Worm (Caenorhabditis elegans) whole organism, early embryonic: ENCODE measurements around the gene W05H7.1.

Experiments
- B0310.2 ChIP-seq: sonication (generic microtip); optimal IDR thresholded peaks from 2 replicates; lab custom pipeline; 2016; ENCODE audit warnings: mild to moderate bottlenecking, missing genetic modification characterization, missing compliant biosample characterization
- F13C5.2 ChIP-seq: sonication (generic microtip); optimal IDR thresholded peaks from 2 replicates; lab custom pipeline; 2017; ENCODE audit warnings: mild to moderate bottlenecking, missing genetic modification characterization, inconsistent platforms, missing compliant biosample characterization
- aly-1 ChIP-seq: sonication (generic microtip); optimal IDR thresholded peaks from 2 replicates; lab custom pipeline; 2016; ENCODE audit warnings: missing genetic modification characterization, missing compliant biosample characterization
- ama-1 ChIP-seq: fragments of 150-350 bp; optimal IDR thresholded peaks from 2 replicates; lab custom pipeline; 2014
- ceh-13 ChIP-seq: fragments of 200-800 bp; sonication (Bioruptor generic); optimal IDR thresholded peaks from 2 replicates; lab custom pipeline; 2018; ENCODE audit warnings: mild to moderate bottlenecking, missing genetic modification characterization, missing compliant biosample characterization
- ceh-36 ChIP-seq: sonication (generic microtip); optimal IDR thresholded peaks from 2 replicates; lab custom pipeline; 2016; ENCODE audit warnings: missing genetic modification characterization, inconsistent platforms, missing compliant biosample characterization
- ets-7 ChIP-seq: sonication (generic microtip); optimal IDR thresholded peaks from 2 replicates; lab custom pipeline; 2016; ENCODE audit warnings: missing genotype, missing genetic modification characterization, missing compliant biosample characterization
- flt-1 ChIP-seq: fragments of 200-800 bp; sonication (Bioruptor generic); IDR thresholded peaks from 2 replicates; pipeline ENCODE4 v1.3.6; 2022; ENCODE audit warnings: missing genetic modification characterization, missing compliant biosample characterization
- hmbx-1 ChIP-seq: sonication (generic microtip); optimal IDR thresholded peaks from 2 replicates; lab custom pipeline; 2016; ENCODE audit warnings: mild to moderate bottlenecking, missing genetic modification characterization, missing compliant biosample characterization
- hmg-4 ChIP-seq: fragments of 200-800 bp; sonication (Bioruptor generic); optimal IDR thresholded peaks from 2 replicates; lab custom pipeline; 2018; ENCODE audit warnings: mild to moderate bottlenecking, missing genetic modification characterization, missing compliant biosample characterization
- hnd-1 ChIP-seq: sonication (generic microtip); optimal IDR thresholded peaks from 2 replicates; lab custom pipeline; 2016; ENCODE audit warnings: missing genetic modification characterization, missing compliant biosample characterization
- pes-1 ChIP-seq: fragments of 200-800 bp; sonication (Bioruptor generic); IDR thresholded peaks from 2 replicates; pipeline ENCODE4 v1.3.6; 2022; ENCODE audit warnings: missing genetic modification reagents, missing genetic modification characterization, missing compliant biosample characterization
- scrt-1 ChIP-seq: fragments of 200-800 bp; sonication (Bioruptor generic); IDR thresholded peaks from 2 replicates; pipeline ENCODE4 v1.3.6; 2022; ENCODE audit warnings: missing genetic modification characterization, missing compliant biosample characterization
- sea-1 ChIP-seq: fragments of 200-800 bp; sonication (Bioruptor generic); conservative IDR thresholded peaks from 2 replicates; pipeline ENCODE4 v1.3.6; 2022; ENCODE audit warnings: missing genetic modification characterization, missing compliant biosample characterization
- tbx-11 ChIP-seq: fragments of 200-800 bp; sonication (Bioruptor generic); IDR thresholded peaks from 2 replicates; pipeline ENCODE4 v1.3.6; 2022; ENCODE audit warnings: missing genetic modification characterization, missing compliant biosample characterization
- tbx-37 ChIP-seq: fragments of 200-800 bp; sonication (Bioruptor generic); conservative IDR thresholded peaks from 2 replicates; pipeline ENCODE4 v1.3.6; 2022; ENCODE audit warnings: missing genetic modification reagents, missing genetic modification characterization, missing compliant biosample characterization
- tra-4 ChIP-seq: sonication (generic microtip); optimal IDR thresholded peaks from 2 replicates; lab custom pipeline; 2017; ENCODE audit warnings: missing genetic modification characterization, missing compliant biosample characterization

The W05H7.1 gene

DNA sequence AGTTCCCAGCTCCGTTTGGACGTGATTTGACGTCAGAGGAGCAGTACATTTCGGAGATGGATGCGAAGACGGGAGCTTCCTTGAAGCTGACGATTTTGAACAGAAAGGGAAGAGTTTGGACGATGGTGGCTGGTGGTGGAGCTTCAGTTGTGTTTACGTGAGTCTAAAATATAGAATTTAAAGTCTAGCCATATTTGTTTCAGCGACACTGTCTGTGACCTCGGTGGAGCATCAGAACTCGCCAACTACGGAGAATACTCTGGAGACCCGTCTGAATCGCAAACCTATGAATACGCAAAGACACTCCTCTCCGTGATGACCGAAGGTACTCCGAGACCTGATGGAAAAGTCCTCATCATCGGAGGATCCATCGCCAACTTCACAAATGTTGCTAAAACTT is 30.0 kb downstream of the W05H7.1 start:
- TF ChIP-seq sea-1 (GFP tag; lab: Robert Waterston, UW) (no peak), ceh-36 (tag; lab: Kevin White, UChicago) (no peak), ceh-13 (GFP tag; lab: Kevin White, UChicago) (no peak), flt-1 (GFP tag; lab: Robert Waterston, UW) (no peak), B0310.2 (tag; lab: Kevin White, UChicago) (no peak), hmbx-1 (no peak), ama-1 (no peak), hnd-1 (no peak), hmg-4 (GFP tag; lab: Kevin White, UChicago) (no peak), tbx-37 (GFP tag; lab: Robert Waterston, UW) (no peak)

DNA sequence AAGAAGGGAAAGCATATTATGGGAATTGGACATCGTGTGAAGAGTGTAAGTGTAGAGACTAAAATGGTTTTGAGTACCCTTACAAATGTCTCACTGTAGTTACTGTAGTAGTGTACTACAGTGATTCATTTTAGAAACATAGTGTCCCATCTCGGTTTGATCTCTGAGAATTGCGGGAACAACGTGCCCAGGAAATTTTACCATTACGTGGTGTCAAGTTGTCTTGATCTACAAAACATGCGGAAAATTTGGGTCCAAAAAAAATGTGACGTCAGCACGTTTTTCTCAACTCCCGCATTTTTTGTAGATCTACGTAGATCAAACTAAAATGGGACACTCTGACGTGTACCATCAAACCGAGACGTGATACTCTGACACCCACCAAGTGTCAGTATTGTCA is 32.7 kb downstream of the W05H7.1 start:
- TF ChIP-seq pes-1 (GFP tag; lab: Robert Waterston, UW) (no peak), sea-1 (GFP tag; lab: Robert Waterston, UW) (no peak), aly-1 (tag; lab: Kevin White, UChicago) (no peak), tbx-11 (GFP tag; lab: Robert Waterston, UW) (no peak), B0310.2 (tag; lab: Kevin White, UChicago) (no peak), flt-1 (GFP tag; lab: Robert Waterston, UW) (no peak), scrt-1 (GFP tag; lab: Robert Waterston, UW) (no peak)

- TF ChIP-seq hnd-1: no peak
- no peak for TF ChIP-seq tra-4
- no peak for TF ChIP-seq hmg-4 (GFP tag; lab: Kevin White, UChicago)
- no peak for TF ChIP-seq B0310.2 (tag; lab: Kevin White, UChicago)
- TF ChIP-seq ama-1: no peak
- no peak for TF ChIP-seq tbx-37 (GFP tag; lab: Robert Waterston, UW)
- TF ChIP-seq tbx-11 (GFP tag; lab: Robert Waterston, UW): no peak
Observed at ce11 chrX:1485718-1486117, 35.1 kb downstream of the W05H7.1 start, which contains the start of gene D1005.4. D1005.4 (minus strand) TSS chrX:1485818.

ce11 chrX:1486135-1486648 is 35.6 kb downstream of the W05H7.1 start, which contains the start of the genes D1005.10 and dhs-25:
D1005.10 (minus strand) TSS chrX:1486185.
dhs-25 (plus strand) TSS chrX:1486532.
- TF ChIP-seq aly-1 (tag; lab: Kevin White, UChicago) (no peak), ama-1 (no peak), pes-1 (GFP tag; lab: Robert Waterston, UW) (no peak), ets-7 (tag; lab: Kevin White, UChicago) (no peak), F13C5.2 (tag; lab: Kevin White, UChicago) (no peak), tbx-11 (GFP tag; lab: Robert Waterston, UW) (no peak), hmg-4 (GFP tag; lab: Kevin White, UChicago) (no peak), hnd-1 (no peak), ceh-13 (GFP tag; lab: Kevin White, UChicago) (no peak)

ce11 chrX:1487096-1487495 is 36.5 kb downstream of the W05H7.1 start:
- TF ChIP-seq flt-1 (GFP tag; lab: Robert Waterston, UW) (no peak), scrt-1 (GFP tag; lab: Robert Waterston, UW) (no peak), F13C5.2 (tag; lab: Kevin White, UChicago) (no peak), tra-4 (no peak), ceh-13 (GFP tag; lab: Kevin White, UChicago) (no peak)

DNA sequence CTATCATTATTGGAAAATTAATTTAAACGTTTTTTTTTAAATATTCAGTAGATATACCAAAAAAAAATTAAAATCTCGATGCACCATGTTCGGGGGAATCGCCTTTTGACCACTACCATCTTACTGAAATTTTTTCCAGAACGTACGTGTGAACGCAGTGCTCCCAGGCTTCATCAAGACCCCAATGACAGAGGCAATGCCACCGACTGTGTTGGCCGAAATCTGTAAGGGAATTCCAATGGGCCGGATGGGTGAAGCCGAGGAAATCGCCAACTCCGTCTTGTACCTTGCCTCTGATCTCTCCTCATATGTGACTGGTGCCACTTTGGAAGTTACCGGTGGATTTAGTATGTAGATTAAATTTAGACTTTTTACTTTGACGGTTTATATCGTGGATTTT is 38.2 kb downstream of the W05H7.1 start:
- TF ChIP-seq aly-1 (tag; lab: Kevin White, UChicago) (no peak), ets-7 (tag; lab: Kevin White, UChicago) (no peak), tbx-11 (GFP tag; lab: Robert Waterston, UW) (no peak), pes-1 (GFP tag; lab: Robert Waterston, UW) (no peak), tbx-37 (GFP tag; lab: Robert Waterston, UW) (no peak), tra-4 (no peak), hmg-4 (GFP tag; lab: Kevin White, UChicago) (no peak), sea-1 (GFP tag; lab: Robert Waterston, UW) (no peak), hnd-1 (no peak)

DNA sequence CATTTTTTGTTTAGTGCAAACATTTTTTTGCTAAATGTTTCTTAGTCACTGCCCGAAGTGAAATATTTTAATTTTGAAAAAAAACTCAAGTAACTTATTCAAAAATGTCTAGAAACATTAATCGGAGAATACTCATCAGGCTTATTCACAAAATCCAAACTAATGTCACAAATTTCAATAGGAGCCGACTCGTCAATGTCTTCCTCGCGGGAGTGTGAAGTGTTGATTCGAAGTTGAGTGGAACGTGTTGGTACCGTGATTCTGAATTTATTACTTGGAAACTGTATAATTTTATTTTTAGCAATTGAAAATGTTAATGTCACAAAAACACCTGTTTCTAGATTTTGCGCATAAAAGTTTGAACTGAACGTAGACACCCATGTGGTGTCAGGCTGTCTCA is 39.0 kb downstream of the W05H7.1 start:
- no peak for TF ChIP-seq B0310.2 (tag; lab: Kevin White, UChicago)
- no peak for TF ChIP-seq ceh-13 (GFP tag; lab: Kevin White, UChicago)
- TF ChIP-seq sea-1 (GFP tag; lab: Robert Waterston, UW): no peak
- no peak for TF ChIP-seq hmg-4 (GFP tag; lab: Kevin White, UChicago)
- no peak for TF ChIP-seq aly-1 (tag; lab: Kevin White, UChicago)
- no peak for TF ChIP-seq F13C5.2 (tag; lab: Kevin White, UChicago)

- TF ChIP-seq hmg-4 (GFP tag; lab: Kevin White, UChicago): no peak
- TF ChIP-seq tbx-37 (GFP tag; lab: Robert Waterston, UW): no peak
- no peak for TF ChIP-seq hmbx-1
- TF ChIP-seq hnd-1: no peak
- no peak for TF ChIP-seq B0310.2 (tag; lab: Kevin White, UChicago)
Observed at ce11 chrX:1491036-1491435, 40.5 kb downstream of the W05H7.1 start.

DNA sequence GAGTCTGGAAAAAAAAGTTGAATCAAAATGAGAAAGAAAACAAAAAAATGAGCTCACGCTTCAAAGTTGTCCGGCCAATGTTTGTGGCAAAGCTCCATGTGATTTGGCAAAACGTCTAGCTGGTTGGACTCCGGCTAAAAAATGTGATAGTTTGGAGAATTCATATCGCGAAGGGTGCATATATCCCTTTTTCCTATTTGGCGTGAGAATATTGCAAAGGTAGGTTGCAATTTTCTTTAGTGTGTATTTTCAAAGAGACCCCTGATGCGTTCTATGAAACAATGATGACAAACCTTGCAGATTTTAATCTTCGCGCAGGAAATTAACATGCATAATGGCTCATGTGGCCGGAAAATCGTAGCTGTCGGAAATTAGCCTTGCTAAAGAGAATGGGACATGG is 41.6 kb downstream of the W05H7.1 start:
- TF ChIP-seq ceh-13 (GFP tag; lab: Kevin White, UChicago) (no peak), hnd-1 (no peak), ama-1 (no peak), scrt-1 (GFP tag; lab: Robert Waterston, UW) (no peak), sea-1 (GFP tag; lab: Robert Waterston, UW) (no peak), ceh-36 (tag; lab: Kevin White, UChicago) (no peak), aly-1 (tag; lab: Kevin White, UChicago) (no peak), B0310.2 (tag; lab: Kevin White, UChicago) (no peak)
